Fruit fly (Drosophila melanogaster): ENCODE measurements around the gene abd-A.

abd-A gene

dm6 chr3R:16834294-16835003, 4.6 kb upstream of the abd-A start (continued):
- TF ChIP-seq CG33557 (GFP tag; optimal IDR thresholded peaks at IDR 0.05), result peak; percentile 64
- no peak for TF ChIP-seq Hr78 (GFP tag; optimal IDR thresholded peaks at IDR 0.05)
- TF ChIP-seq Meics (GFP tag; optimal IDR thresholded peaks at IDR 0.05), result peak; percentile 43
- no peak for TF ChIP-seq oc (tag; optimal IDR thresholded peaks at IDR 0.05)
- TF ChIP-seq tgo (GFP tag; IDR thresholded peaks at IDR 0.05), result peak; percentile 28; the same call in 1 of the 3 replicates
- no peak for TF ChIP-seq pzg (GFP tag; optimal IDR thresholded peaks at IDR 0.05)
- peak; percentile 49 for TF ChIP-seq CG8089 (GFP tag; optimal IDR thresholded peaks at IDR 0.05)
- no peak for TF ChIP-seq klu (GFP tag; IDR thresholded peaks at IDR 0.05)
- TF ChIP-seq CG7372 (GFP tag; IDR thresholded peaks at IDR 0.05), result 0 out of 2 replicates have a peak, but pooled peaks have one; percentile 13
- TF ChIP-seq CG14441 (GFP tag; IDR thresholded peaks at IDR 0.05), result no peak
- TF ChIP-seq CG9437 (GFP tag; optimal IDR thresholded peaks at IDR 0.05), result peak; percentile 17
- TF ChIP-seq ac (GFP tag; optimal IDR thresholded peaks at IDR 0.05), result peak; percentile 50
- no peak for TF ChIP-seq repo (GFP tag; optimal IDR thresholded peaks at IDR 0.05)
- peak; percentile 51 for TF ChIP-seq CG4424 (GFP tag; optimal IDR thresholded peaks at IDR 0.05)
- TF ChIP-seq CG17912 (GFP tag; optimal IDR thresholded peaks at IDR 0.05), result peak; percentile 72
- TF ChIP-seq CG7987 (GFP tag; optimal IDR thresholded peaks at IDR 0.05), result peak; percentile 56
- TF ChIP-seq CG8359 (GFP tag; optimal IDR thresholded peaks at IDR 0.05; ENCODE audit: borderline replicate concordance), result peak; percentile 31
- TF ChIP-seq BtbVII (GFP tag; optimal IDR thresholded peaks at IDR 0.05), result no peak
- TF ChIP-seq CG13424 (tag; optimal IDR thresholded peaks at IDR 0.05), result peak; percentile 63
- TF ChIP-seq fd96Cb (tag; optimal IDR thresholded peaks at IDR 0.05), result peak; percentile 2
- TF ChIP-seq fd102C (GFP tag; optimal IDR thresholded peaks at IDR 0.05), result peak; percentile 54
- peak; percentile 37 for TF ChIP-seq twi (tag; optimal IDR thresholded peaks at IDR 0.05)
- TF ChIP-seq Ada2b (GFP tag; IDR thresholded peaks at IDR 0.05), result peak; percentile 32; the same call in 1 of the 2 replicates
- no peak for TF ChIP-seq nerfin-2 (GFP tag; IDR thresholded peaks at IDR 0.05; ENCODE audit: partially characterized antibody)
- TF ChIP-seq Nf-YC (tag; optimal IDR thresholded peaks at IDR 0.05), result peak; percentile 21
- no peak for TF ChIP-seq ems (GFP tag; optimal IDR thresholded peaks at IDR 0.05)
- TF ChIP-seq dmrt11E (tag; optimal IDR thresholded peaks at IDR 0.05), result peak; percentile 59
- TF ChIP-seq sim (GFP tag; IDR thresholded peaks at IDR 0.05), result 0 out of 2 replicates have a peak, but pooled peaks have one; percentile 9
- peak; percentile 93 for TF ChIP-seq abd-A (tag; optimal IDR thresholded peaks at IDR 0.05)
- peak; percentile 50 for TF ChIP-seq tin (GFP tag; optimal IDR thresholded peaks at IDR 0.05)
- peak; percentile 7 for TF ChIP-seq Fer3 (tag; optimal IDR thresholded peaks at IDR 0.05)
- no peak for TF ChIP-seq CG34422 (GFP tag; IDR thresholded peaks at IDR 0.05)
- TF ChIP-seq CG2202 (tag; optimal IDR thresholded peaks at IDR 0.05), result peak; percentile 26
- TF ChIP-seq H15 (GFP tag; IDR thresholded peaks at IDR 0.05), result peak; percentile 55; the same call in 2 of the 3 replicates
- no peak for TF ChIP-seq CG3065 (GFP tag; optimal IDR thresholded peaks at IDR 0.05)
- TF ChIP-seq slp2 (GFP tag; optimal IDR thresholded peaks at IDR 0.05), result peak; percentile 19
- peak; percentile 19 for TF ChIP-seq Jarid2 (GFP tag; optimal IDR thresholded peaks at IDR 0.05)
- peak; percentile 54 for TF ChIP-seq Hsf (GFP tag; optimal IDR thresholded peaks at IDR 0.05)
- TF ChIP-seq lilli (GFP tag; optimal IDR thresholded peaks at IDR 0.05), result peak; percentile 0
- peak; percentile 69 for TF ChIP-seq CG10431 (GFP tag; optimal IDR thresholded peaks at IDR 0.05)
- TF ChIP-seq dmrt99B (tag; optimal IDR thresholded peaks at IDR 0.05), result peak; percentile 40
- no peak for TF ChIP-seq salm (tag; optimal IDR thresholded peaks at IDR 0.05)
- no peak for TF ChIP-seq emc (GFP tag; optimal IDR thresholded peaks at IDR 0.05)
- TF ChIP-seq vvl (GFP tag; IDR thresholded peaks at IDR 0.05), result peak; percentile 67
- TF ChIP-seq CG30403 (GFP tag; optimal IDR thresholded peaks at IDR 0.05), result peak; percentile 26
- TF ChIP-seq Ssrp (tag; optimal IDR thresholded peaks at IDR 0.05), result no peak
